Fruit fly (Drosophila melanogaster) Kc167 (cell line): ENCODE results near the gene Taf2.

Experiments
- Myc ChIP-seq: fragments of >200 bp; optimal IDR thresholded peaks from 2 replicates; lab custom pipeline; 2017; ENCODE audit warnings: missing external identifiers
- Sin3A ChIP-seq: fragments of >200 bp; optimal IDR thresholded peaks from 2 replicates; lab custom pipeline; 2018; ENCODE audit warnings: missing external identifiers
- h ChIP-seq: fragments of >200 bp; optimal IDR thresholded peaks from 3 replicates; lab custom pipeline; 2018; ENCODE audit warnings: missing external identifiers
- insv ChIP-seq: fragments of >200 bp; optimal IDR thresholded peaks from 3 replicates; lab custom pipeline; 2018; ENCODE audit warnings: missing external identifiers
- psq ChIP-seq: fragments of >200 bp; optimal IDR thresholded peaks from 2 replicates; lab custom pipeline; 2017; ENCODE audit warnings: missing external identifiers
- ttk ChIP-seq: sonication (Bioruptor generic); optimal IDR thresholded peaks from 2 replicates; lab custom pipeline; 2017; ENCODE audit warnings: missing external identifiers

Gene Taf2

dm6 chr3L:9848744-9849143 lies 39.7 kb downstream of the Taf2 start:
- TF ChIP-seq psq (lab: Kevin White, UChicago) (no peak), ttk (no peak), h (lab: Kevin White, UChicago) (no peak), Sin3A (no peak), Myc (lab: Kevin White, UChicago) (no peak), insv (lab: Kevin White, UChicago) (no peak)

- TF ChIP-seq Myc (lab: Kevin White, UChicago), result no peak
- TF ChIP-seq h (lab: Kevin White, UChicago), result no peak
- TF ChIP-seq ttk, result no peak
- no peak for TF ChIP-seq psq (lab: Kevin White, UChicago)
- no peak for TF ChIP-seq insv (lab: Kevin White, UChicago)
- no peak for TF ChIP-seq Sin3A
Observed at dm6 chr3L:9847420-9847977, 41.0 kb downstream of the Taf2 start.

DNA sequence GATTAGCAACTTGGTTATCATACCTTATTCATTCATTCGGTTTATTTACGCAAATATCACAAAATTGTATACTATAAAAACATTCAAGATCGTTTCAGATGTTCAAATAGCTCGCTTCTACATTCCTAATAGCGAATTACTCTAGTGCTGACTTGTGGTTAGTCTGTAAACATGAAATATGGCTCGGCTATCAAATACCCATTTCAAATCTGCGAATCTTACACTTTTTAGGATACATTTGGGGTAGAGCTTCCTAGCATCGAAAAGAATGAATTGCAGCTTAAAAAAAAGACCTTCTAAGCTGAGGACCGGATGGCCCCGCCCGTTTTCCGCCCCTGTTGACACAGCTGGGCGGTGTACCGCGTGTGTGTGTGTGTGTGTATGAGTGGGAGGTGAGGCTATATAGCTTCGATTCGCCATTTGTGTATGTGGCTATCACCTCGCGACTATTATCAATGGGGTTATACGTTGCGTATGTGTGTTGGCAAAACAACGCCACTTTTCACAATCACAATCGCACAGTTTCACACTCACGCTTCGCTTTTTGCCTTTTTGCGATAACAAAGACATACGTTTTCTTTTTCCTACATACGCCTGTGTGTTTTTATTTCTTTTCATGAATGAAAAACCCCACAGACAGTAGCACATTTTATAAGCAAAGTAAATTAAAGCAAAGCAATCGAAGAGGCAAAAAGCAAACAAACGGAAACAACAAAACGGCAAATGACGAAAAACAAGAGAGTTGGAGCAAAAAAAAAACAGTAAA lies 41.7 kb downstream of the Taf2 start:
- TF ChIP-seq Myc (lab: Kevin White, UChicago) (no peak), h (lab: Kevin White, UChicago) (no peak), Sin3A (no peak), insv (lab: Kevin White, UChicago) (no peak), ttk (no peak), psq (lab: Kevin White, UChicago) (no peak)

DNA sequence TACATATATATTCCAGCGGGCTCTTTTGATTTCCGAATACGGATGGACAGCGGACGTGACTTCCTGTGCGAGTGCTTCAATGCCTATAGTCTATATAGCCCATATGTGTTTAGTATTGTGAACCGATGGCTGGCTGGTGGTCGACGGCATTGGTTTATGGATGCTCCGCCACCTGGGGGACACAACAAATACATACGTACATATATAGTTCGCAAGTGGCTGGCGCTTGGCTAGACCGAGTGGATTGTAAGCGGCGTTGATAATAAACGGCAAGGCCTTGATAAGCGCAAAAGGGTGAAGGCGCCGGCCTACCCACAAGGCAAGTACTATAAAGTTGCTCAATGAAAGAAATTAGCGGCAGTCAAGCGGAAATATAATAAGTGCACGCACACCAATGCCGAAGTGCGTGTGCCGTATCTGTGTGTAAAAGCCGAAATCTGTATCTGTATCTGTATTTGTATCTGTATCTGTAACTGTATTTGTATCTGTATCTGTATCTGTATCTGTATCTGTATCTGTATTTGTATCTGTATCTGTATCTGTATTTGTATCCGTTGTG lies 42.4 kb downstream of the Taf2 start:
- TF ChIP-seq ttk (no peak), insv (lab: Kevin White, UChicago) (no peak), h (lab: Kevin White, UChicago) (no peak)

- TF ChIP-seq Myc (lab: Kevin White, UChicago), result no peak
- TF ChIP-seq insv (lab: Kevin White, UChicago), result no peak
- no peak for TF ChIP-seq h (lab: Kevin White, UChicago)
- no peak for TF ChIP-seq ttk
- TF ChIP-seq psq (lab: Kevin White, UChicago), result no peak
- no peak for TF ChIP-seq Sin3A
Observed at dm6 chr3L:9842043-9842442, 46.4 kb downstream of the Taf2 start.

- no peak for TF ChIP-seq ttk
- TF ChIP-seq h (lab: Kevin White, UChicago), result no peak
- TF ChIP-seq psq (lab: Kevin White, UChicago), result no peak
- no peak for TF ChIP-seq Sin3A
- TF ChIP-seq insv (lab: Kevin White, UChicago), result no peak
- TF ChIP-seq Myc (lab: Kevin White, UChicago), result no peak
Observed at dm6 chr3L:9840710-9841109, 47.8 kb downstream of the Taf2 start.

dm6 chr3L:9838534-9838933 lies 49.9 kb downstream of the Taf2 start, which contains the start of gene Cdk8:
Cdk8 (minus strand) TSS chr3L:9838670.
- no peak for TF ChIP-seq Sin3A
- no peak for TF ChIP-seq h (lab: Kevin White, UChicago)
- TF ChIP-seq psq (lab: Kevin White, UChicago), result no peak
- TF ChIP-seq insv (lab: Kevin White, UChicago), result no peak
- TF ChIP-seq Myc (lab: Kevin White, UChicago), result no peak
- no peak for TF ChIP-seq ttk

DNA sequence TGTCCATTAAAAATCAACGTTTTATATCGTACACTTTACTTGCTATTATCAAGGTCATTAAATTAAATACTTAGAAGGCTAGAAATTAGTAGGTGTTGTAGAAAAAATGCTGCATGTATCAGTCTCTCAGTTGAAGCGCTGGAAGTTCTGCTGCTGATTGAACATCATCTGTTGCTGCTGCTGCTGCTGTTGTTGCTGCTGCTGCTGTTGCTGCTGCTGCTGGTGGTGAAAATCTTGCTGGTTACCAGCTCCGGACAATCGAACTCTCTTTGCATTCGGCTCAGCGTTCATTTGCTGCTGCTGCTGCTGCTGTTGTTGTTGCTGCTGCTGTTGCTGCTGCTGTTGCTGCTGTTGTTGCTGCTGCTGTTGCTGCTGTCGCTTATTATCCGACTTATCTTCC lies 51.4 kb downstream of the Taf2 start:
- TF ChIP-seq psq (lab: Kevin White, UChicago), result no peak
- TF ChIP-seq Myc (lab: Kevin White, UChicago), result no peak
- no peak for TF ChIP-seq ttk
- no peak for TF ChIP-seq h (lab: Kevin White, UChicago)
- TF ChIP-seq insv (lab: Kevin White, UChicago), result no peak

DNA sequence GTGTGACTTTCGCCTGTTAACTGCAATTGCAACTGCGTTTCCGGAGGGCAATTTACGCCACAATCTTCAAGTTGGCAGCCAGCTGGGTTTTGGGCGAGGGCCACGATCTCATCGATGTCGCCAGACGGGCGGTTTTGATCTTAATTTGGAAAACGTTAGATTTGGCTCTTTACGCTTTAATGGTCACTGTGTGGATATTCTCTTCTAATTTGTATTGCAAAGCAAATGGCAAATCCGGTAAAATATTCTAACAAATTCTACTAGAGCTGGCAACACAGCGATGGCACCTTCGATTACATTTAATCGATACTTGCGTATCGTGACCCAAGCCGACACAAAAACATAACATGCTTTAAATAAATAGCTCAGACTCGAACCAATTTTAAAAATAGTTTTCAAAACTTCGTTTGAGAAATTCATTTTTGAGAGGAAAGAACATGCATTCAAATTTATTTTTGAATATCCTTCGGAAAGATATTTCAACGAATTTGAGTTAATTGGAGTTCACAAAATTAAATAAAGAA lies 51.9 kb downstream of the Taf2 start, which contains the start of gene I-2:
TSS of gene I-2 (minus strand) at position 282 of the 524 bp plus-strand sequence.
- TF ChIP-seq psq (lab: Kevin White, UChicago), result no peak
- TF ChIP-seq Sin3A, result no peak
- no peak for TF ChIP-seq insv (lab: Kevin White, UChicago)
- TF ChIP-seq ttk, result no peak
- TF ChIP-seq Myc (lab: Kevin White, UChicago), result no peak
- no peak for TF ChIP-seq h (lab: Kevin White, UChicago)
